Fruit fly (Drosophila melanogaster): ENCODE measurements around the gene mwh.
A peak's percentile ranks its signal among the peaks of the same experiment; 100 is the strongest.
"Not testable (repeated sequence)": the region's sequence is repeated elsewhere in the genome, so short reads cannot be mapped to it uniquely, and the experiment has no call there.

The mwh gene

dm6 chr3L:1233830-1234229 lies 33.2 kb downstream of the mwh start, which contains the start of gene CG33966:
TSS of gene CG33966 (plus strand) at chr3L:1234130.
- no peak for TF ChIP-seq CG32121 (GFP tag; IDR thresholded peaks at IDR 0.05)
- no peak for TF ChIP-seq CG4496 (GFP tag; IDR thresholded peaks at IDR 0.05)
- TF ChIP-seq Ets98B (GFP tag; IDR thresholded peaks at IDR 0.05): no peak
- no peak for TF ChIP-seq Snoo (tag; optimal IDR thresholded peaks at IDR 0.05)
- TF ChIP-seq CG15710 (tag; optimal IDR thresholded peaks at IDR 0.05): no peak

dm6 chr3L:1235426-1235825 lies 34.8 kb downstream of the mwh start, which contains the start of gene galene:
TSS of gene galene (plus strand) at chr3L:1235726.
- no peak for TF ChIP-seq Snoo (tag; optimal IDR thresholded peaks at IDR 0.05)

DNA sequence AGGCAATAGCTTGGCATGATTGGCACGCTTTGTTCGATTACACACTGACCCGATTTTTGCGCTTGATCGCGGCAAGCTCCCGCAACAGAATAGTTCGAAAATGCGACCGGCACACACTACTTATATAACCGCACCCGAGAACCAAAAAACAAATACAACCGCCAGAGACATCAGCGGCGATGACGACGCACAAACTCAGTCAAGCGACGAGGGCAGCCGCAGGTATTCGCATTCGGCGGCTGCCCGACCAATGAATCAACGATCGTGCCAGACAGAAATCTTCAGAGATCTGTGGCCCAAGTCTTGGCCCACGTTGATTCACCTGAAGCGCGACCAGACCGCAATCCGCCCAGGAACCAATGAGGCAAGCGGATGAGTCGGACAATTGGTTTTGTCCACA lies 37.6 kb downstream of the mwh start, which contains the start of gene CG9192:
CG9192 (minus strand) TSS at position 101 of the 400 bp plus-strand sequence.
- TF ChIP-seq CG10348 (GFP tag; IDR thresholded peaks at IDR 0.05): no peak
- no peak for TF ChIP-seq CG8159 (tag; optimal IDR thresholded peaks at IDR 0.05)
- no peak for TF ChIP-seq CG17806 (tag; optimal IDR thresholded peaks at IDR 0.05)
- TF ChIP-seq CG8301 (tag; optimal IDR thresholded peaks at IDR 0.05): no peak
- no peak for TF ChIP-seq CG32121 (GFP tag; IDR thresholded peaks at IDR 0.05)
- no peak for TF ChIP-seq CG14655 (GFP tag; optimal IDR thresholded peaks at IDR 0.05)
- no peak for TF ChIP-seq rn (GFP tag; IDR thresholded peaks at IDR 0.05)
- no peak for TF ChIP-seq gl (tag; optimal IDR thresholded peaks at IDR 0.05)
- no peak for TF ChIP-seq CG34367 (tag; optimal IDR thresholded peaks at IDR 0.05)
- no peak for TF ChIP-seq CG9948 (tag; optimal IDR thresholded peaks at IDR 0.05)
- TF ChIP-seq D1 (tag; optimal IDR thresholded peaks at IDR 0.05): no peak
- TF ChIP-seq Ets98B (GFP tag; IDR thresholded peaks at IDR 0.05): no peak
- TF ChIP-seq Pif1A (GFP tag; optimal IDR thresholded peaks at IDR 0.05): no peak
- TF ChIP-seq Pif1B (GFP tag; optimal IDR thresholded peaks at IDR 0.05): no peak
- TF ChIP-seq CG15710 (tag; optimal IDR thresholded peaks at IDR 0.05): no peak
- no peak for TF ChIP-seq Snoo (tag; optimal IDR thresholded peaks at IDR 0.05)
- TF ChIP-seq CG13204 (GFP tag; optimal IDR thresholded peaks at IDR 0.05): no peak
- TF ChIP-seq CG12605 (GFP tag; IDR thresholded peaks at IDR 0.05): no peak
- no peak for TF ChIP-seq fd96Ca (GFP tag; IDR thresholded peaks at IDR 0.05)
- TF ChIP-seq CG4496 (GFP tag; IDR thresholded peaks at IDR 0.05): no peak

- TF ChIP-seq Pif1A (GFP tag; optimal IDR thresholded peaks at IDR 0.05); CG8159 (tag; optimal IDR thresholded peaks at IDR 0.05); CG9948 (tag; optimal IDR thresholded peaks at IDR 0.05): not testable (repeated sequence)
Measured at dm6 chr3L:1245810-1246209, 45.2 kb downstream of the mwh start, which contains the start of gene Klp61F. TSS of gene Klp61F (minus strand) at chr3L:1245910.

DNA sequence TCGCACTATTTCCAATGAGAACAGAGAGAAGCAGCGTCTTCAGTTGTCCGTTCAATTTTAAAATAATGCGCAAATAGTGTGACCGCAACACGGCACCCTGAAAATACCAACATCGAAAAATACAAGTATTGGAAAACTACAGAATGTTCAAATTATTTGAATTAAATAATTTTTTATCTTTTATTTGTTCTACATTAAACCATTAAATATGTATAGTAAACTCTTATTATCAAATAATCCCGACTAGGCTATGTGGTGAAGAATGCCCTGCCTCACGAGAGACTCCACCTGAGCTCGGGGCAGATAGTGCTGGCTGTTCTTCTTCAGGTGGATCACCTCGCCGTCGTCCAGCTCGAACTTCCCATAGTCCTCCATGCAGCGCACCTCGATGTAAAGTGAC lies 46.2 kb downstream of the mwh start, which contains the start of gene CG32318:
CG32318 (minus strand) TSS at position 101 of the 400 bp plus-strand sequence.
- not testable (repeated sequence) for TF ChIP-seq CG15710 (tag; optimal IDR thresholded peaks at IDR 0.05); CG12605 (GFP tag; IDR thresholded peaks at IDR 0.05); D1 (tag; optimal IDR thresholded peaks at IDR 0.05)

DNA sequence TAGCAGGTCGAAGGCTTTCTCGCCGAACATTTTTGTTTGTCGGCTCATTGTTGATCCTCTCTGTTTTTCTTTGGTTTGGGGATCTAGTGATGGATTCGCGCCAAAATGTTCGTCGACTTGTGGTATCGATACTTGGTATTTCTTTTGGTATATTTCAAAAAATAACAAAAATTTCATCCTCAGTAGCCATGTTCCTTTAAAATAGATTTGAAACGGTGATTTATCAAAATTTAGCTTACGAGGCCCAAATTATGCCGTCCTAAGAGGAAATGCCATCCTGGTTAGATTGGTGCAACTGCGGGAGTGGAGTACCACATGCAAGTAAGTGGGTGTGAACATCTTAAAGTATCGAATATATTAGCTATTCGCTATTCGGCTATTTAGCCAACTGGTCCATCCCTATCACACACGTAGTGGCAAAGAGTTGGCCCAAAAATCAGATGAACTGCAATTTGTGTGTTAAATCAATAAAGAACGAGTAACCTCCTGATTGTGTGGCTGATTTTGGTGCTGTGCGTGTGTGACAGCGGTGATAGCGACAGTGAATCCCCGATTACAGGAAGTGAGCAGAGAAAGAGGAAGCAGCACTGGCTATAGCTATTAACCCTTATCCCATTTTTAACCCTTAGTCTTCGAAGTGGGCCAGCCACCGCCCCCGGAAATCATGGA lies 47.2 kb downstream of the mwh start, which contains the start of the genes Psf1 and Sac1:
Psf1 (minus strand) TSS at position 51 of the 669 bp plus-strand sequence.
Sac1 (plus strand) TSS at position 191 of the 669 bp plus-strand sequence.
- TF ChIP-seq CG8301 (tag; optimal IDR thresholded peaks at IDR 0.05): no peak
- TF ChIP-seq CG10348 (GFP tag; IDR thresholded peaks at IDR 0.05): no peak
- peak; percentile 26 for TF ChIP-seq CG15710 (tag; optimal IDR thresholded peaks at IDR 0.05)
- no peak for TF ChIP-seq CG9948 (tag; optimal IDR thresholded peaks at IDR 0.05)
- TF ChIP-seq Ets98B (GFP tag; IDR thresholded peaks at IDR 0.05): no peak
- peak; percentile 51; the same call in 1 of the 3 replicates for TF ChIP-seq fd96Ca (GFP tag; IDR thresholded peaks at IDR 0.05)
- no peak for TF ChIP-seq Pif1B (GFP tag; optimal IDR thresholded peaks at IDR 0.05)
- TF ChIP-seq D1 (tag; optimal IDR thresholded peaks at IDR 0.05): no peak
- TF ChIP-seq gl (tag; optimal IDR thresholded peaks at IDR 0.05): no peak
- peak; percentile 19 for TF ChIP-seq CG8159 (tag; optimal IDR thresholded peaks at IDR 0.05)
- no peak for TF ChIP-seq CG12605 (GFP tag; IDR thresholded peaks at IDR 0.05)
- TF ChIP-seq CG14655 (GFP tag; optimal IDR thresholded peaks at IDR 0.05): no peak
- TF ChIP-seq Pif1A (GFP tag; optimal IDR thresholded peaks at IDR 0.05): no peak
- TF ChIP-seq CG13204 (GFP tag; optimal IDR thresholded peaks at IDR 0.05): no peak
- no peak for TF ChIP-seq CG32121 (GFP tag; IDR thresholded peaks at IDR 0.05)
- 0 out of 3 replicates have a peak, but pooled peaks have one; percentile 47 for TF ChIP-seq CG4496 (GFP tag; IDR thresholded peaks at IDR 0.05)
- no peak for TF ChIP-seq Snoo (tag; optimal IDR thresholded peaks at IDR 0.05)
- 0 out of 2 replicates have a peak, but pooled peaks have one; percentile 13 for TF ChIP-seq rn (GFP tag; IDR thresholded peaks at IDR 0.05)
- TF ChIP-seq EcR (GFP tag; optimal IDR thresholded peaks at IDR 0.05): no peak
- peak; percentile 1 for TF ChIP-seq CG34367 (tag; optimal IDR thresholded peaks at IDR 0.05)
- no peak for TF ChIP-seq CG17806 (tag; optimal IDR thresholded peaks at IDR 0.05)

DNA sequence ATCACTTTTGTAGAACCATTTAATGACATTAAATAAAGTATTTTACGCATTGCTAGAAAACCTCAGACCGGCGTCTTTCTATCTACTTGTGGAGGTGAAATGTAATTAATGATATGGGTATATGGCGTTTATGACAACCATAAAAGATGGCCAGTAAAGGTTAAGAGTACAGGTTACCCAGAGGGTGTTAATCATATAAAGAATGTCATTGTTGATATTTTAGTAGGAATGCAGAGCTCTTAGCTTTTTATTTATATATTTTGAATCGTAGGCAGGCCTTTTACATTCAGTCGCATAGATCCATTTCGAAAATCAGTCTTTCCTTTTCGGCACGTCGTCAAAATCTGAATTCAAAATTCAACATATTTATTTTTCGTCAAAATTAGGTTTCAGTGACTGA lies 49.8 kb downstream of the mwh start, which contains the start of gene Bfc:
Bfc (plus strand) TSS at position 301 of the 400 bp plus-strand sequence.
- TF ChIP-seq Pif1A (GFP tag; optimal IDR thresholded peaks at IDR 0.05): no peak
- TF ChIP-seq Ets98B (GFP tag; IDR thresholded peaks at IDR 0.05): no peak
- no peak for TF ChIP-seq CG9948 (tag; optimal IDR thresholded peaks at IDR 0.05)
- no peak for TF ChIP-seq EcR (GFP tag; optimal IDR thresholded peaks at IDR 0.05)
- no peak for TF ChIP-seq CG8159 (tag; optimal IDR thresholded peaks at IDR 0.05)
- TF ChIP-seq CG34367 (tag; optimal IDR thresholded peaks at IDR 0.05): no peak
- TF ChIP-seq Snoo (tag; optimal IDR thresholded peaks at IDR 0.05): no peak
- TF ChIP-seq rn (GFP tag; IDR thresholded peaks at IDR 0.05): no peak
- no peak for TF ChIP-seq CG15710 (tag; optimal IDR thresholded peaks at IDR 0.05)
- no peak for TF ChIP-seq Pif1B (GFP tag; optimal IDR thresholded peaks at IDR 0.05)
- no peak for TF ChIP-seq CG32121 (GFP tag; IDR thresholded peaks at IDR 0.05)
- TF ChIP-seq CG14655 (GFP tag; optimal IDR thresholded peaks at IDR 0.05): no peak
- no peak for TF ChIP-seq CG8301 (tag; optimal IDR thresholded peaks at IDR 0.05)
- no peak for TF ChIP-seq gl (tag; optimal IDR thresholded peaks at IDR 0.05)
- no peak for TF ChIP-seq D1 (tag; optimal IDR thresholded peaks at IDR 0.05)
- TF ChIP-seq CG4496 (GFP tag; IDR thresholded peaks at IDR 0.05): no peak
- no peak for TF ChIP-seq CG13204 (GFP tag; optimal IDR thresholded peaks at IDR 0.05)
- no peak for TF ChIP-seq CG12605 (GFP tag; IDR thresholded peaks at IDR 0.05)
- no peak for TF ChIP-seq fd96Ca (GFP tag; IDR thresholded peaks at IDR 0.05)

Measured in whole organism, pupa.